Worm (Caenorhabditis elegans) whole organism, L3 larva: Measurements from ENCODE around the gene B0303.14.

ENCODE experiments used
- ZK546.5 ChIP-seq: sonication (generic microtip); optimal IDR thresholded peaks from 2 replicates; lab custom pipeline; 2017; ENCODE audit warnings: missing biosample characterization, missing genetic modification characterization
- aly-2 ChIP-seq: fragments of 150-350 bp; optimal IDR thresholded peaks from 2 replicates; lab custom pipeline; 2014; ENCODE audit warnings: missing biosample characterization, missing genetic modification characterization
- ama-1 ChIP-seq: fragments of 150-350 bp; optimal IDR thresholded peaks from 2 replicates; lab custom pipeline; 2018
- ceh-16 ChIP-seq: sonication (generic microtip); optimal IDR thresholded peaks from 2 replicates; lab custom pipeline; 2017; ENCODE audit warnings: missing biosample characterization, missing genetic modification characterization
- ceh-82 ChIP-seq: fragments of 150-350 bp; optimal IDR thresholded peaks from 2 replicates; lab custom pipeline; 2014; ENCODE audit warnings: missing biosample characterization, missing genetic modification characterization
- ceh-9 ChIP-seq: sonication (generic microtip); optimal IDR thresholded peaks from 2 replicates; lab custom pipeline; 2018; ENCODE audit warnings: missing biosample characterization, missing genetic modification characterization
- egl-5 ChIP-seq: fragments of 150-350 bp; optimal IDR thresholded peaks from 2 replicates; lab custom pipeline; 2017; ENCODE audit warnings: missing biosample characterization, missing genetic modification reagents, missing genetic modification characterization, inconsistent platforms
- elt-1 ChIP-seq: fragments of 150-350 bp; optimal IDR thresholded peaks from 2 replicates; lab custom pipeline; 2014; ENCODE audit warnings: missing biosample characterization, missing genetic modification characterization
- elt-2 ChIP-seq: sonication (generic microtip); optimal IDR thresholded peaks from 2 replicates; lab custom pipeline; 2016; ENCODE audit warnings: missing genetic modification reagents, mild to moderate bottlenecking, missing genetic modification characterization, missing compliant biosample characterization
- elt-3 ChIP-seq, 3 experiments: fragments of 150-350 bp in 1 of 3; sonication (generic microtip) in 2 of 3; optimal IDR thresholded peaks; 2 replicates in 2 of 3; 4 replicates in 1 of 3; lab custom pipeline; 2014 to 2017; ENCODE audit warnings: missing biosample characterization in 3 of 3, missing genetic modification characterization in 3 of 3
- eor-1 ChIP-seq, 2 experiments: fragments of 150-350 bp; optimal IDR thresholded peaks; 2 replicates each; lab custom pipeline; 2014 to 2018; ENCODE audit warnings: missing biosample characterization in 2 of 2, missing genetic modification characterization in 2 of 2
- fkh-10 ChIP-seq: sonication (generic microtip); optimal IDR thresholded peaks from 2 replicates; lab custom pipeline; 2017; ENCODE audit warnings: missing biosample characterization, missing genetic modification reagents, missing genetic modification characterization
- fkh-2 ChIP-seq: fragments of 150-350 bp; optimal IDR thresholded peaks from 2 replicates; lab custom pipeline; 2014; ENCODE audit warnings: missing biosample characterization, missing genetic modification reagents, missing genetic modification characterization
- fos-1 ChIP-seq: fragments of 150-350 bp; optimal IDR thresholded peaks from 2 replicates; lab custom pipeline; 2014; ENCODE audit warnings: missing biosample characterization, missing genetic modification characterization
- hmg-11 ChIP-seq: sonication (generic microtip); optimal IDR thresholded peaks from 2 replicates; lab custom pipeline; 2016; ENCODE audit warnings: missing genetic modification characterization, missing compliant biosample characterization
- jun-1 ChIP-seq: fragments of 150-350 bp; optimal IDR thresholded peaks from 2 replicates; lab custom pipeline; 2014; ENCODE audit warnings: missing biosample characterization, missing genetic modification reagents, missing genetic modification characterization
- lin-15B ChIP-seq: fragments of 150-350 bp; optimal IDR thresholded peaks from 2 replicates; lab custom pipeline; 2014; ENCODE audit warnings: missing biosample characterization, missing genetic modification characterization
- lin-39 ChIP-seq: fragments of 150-350 bp; optimal IDR thresholded peaks from 2 replicates; lab custom pipeline; 2018; ENCODE audit warnings: missing biosample characterization, missing genetic modification reagents, missing genetic modification characterization
- lsy-12 ChIP-seq: sonication (generic microtip); optimal IDR thresholded peaks from 2 replicates; lab custom pipeline; 2016; ENCODE audit warnings: mild to moderate bottlenecking, missing genetic modification characterization, missing compliant biosample characterization
- mdl-1 ChIP-seq: fragments of 150-350 bp; optimal IDR thresholded peaks from 2 replicates; lab custom pipeline; 2014; ENCODE audit warnings: missing biosample characterization, missing genetic modification characterization
- mml-1 ChIP-seq: fragments of 150-350 bp; sonication (generic microtip); optimal IDR thresholded peaks from 3 replicates; lab custom pipeline; 2014; ENCODE audit warnings: missing biosample characterization, missing genetic modification characterization
- nfya-1 ChIP-seq: sonication (generic microtip); optimal IDR thresholded peaks from 2 replicates; lab custom pipeline; 2017; ENCODE audit warnings: missing genetic modification characterization, mild to moderate bottlenecking, missing compliant biosample characterization, antibody characterized with exemption, moderate library complexity; ENCODE audit not compliant: insufficient read depth
- nhr-12 ChIP-seq: fragments of 150-350 bp; optimal IDR thresholded peaks from 2 replicates; lab custom pipeline; 2014; ENCODE audit warnings: missing biosample characterization, missing genetic modification characterization
- nhr-23 ChIP-seq: fragments of 150-350 bp; optimal IDR thresholded peaks from 2 replicates; lab custom pipeline; 2014; ENCODE audit warnings: missing biosample characterization, missing genetic modification reagents, missing genetic modification characterization
- nhr-237 ChIP-seq: fragments of 150-350 bp; optimal IDR thresholded peaks from 2 replicates; lab custom pipeline; 2014; ENCODE audit warnings: missing biosample characterization, missing genetic modification characterization
- nhr-25 ChIP-seq: sonication (generic microtip); optimal IDR thresholded peaks from 2 replicates; lab custom pipeline; 2017; ENCODE audit warnings: missing biosample characterization, missing genetic modification characterization
- nhr-28 ChIP-seq: fragments of 150-350 bp; optimal IDR thresholded peaks from 2 replicates; lab custom pipeline; 2014; ENCODE audit warnings: missing biosample characterization, missing genetic modification characterization
- nhr-43 ChIP-seq: sonication (generic microtip); optimal IDR thresholded peaks from 2 replicates; lab custom pipeline; 2016; ENCODE audit warnings: mild to moderate bottlenecking, missing genetic modification characterization, missing compliant biosample characterization; ENCODE audit not compliant: poor library complexity, severe bottlenecking
- nhr-76 ChIP-seq: fragments of 150-350 bp; sonication (generic microtip); optimal IDR thresholded peaks from 5 replicates; lab custom pipeline; 2014; ENCODE audit warnings: missing biosample characterization, missing genetic modification characterization
- nhr-77 ChIP-seq: fragments of 150-350 bp; optimal IDR thresholded peaks from 2 replicates; lab custom pipeline; 2014; ENCODE audit warnings: missing biosample characterization, missing genetic modification characterization
- pha-4 ChIP-seq: fragments of 150-350 bp; optimal IDR thresholded peaks from 2 replicates; lab custom pipeline; 2014; ENCODE audit warnings: missing biosample characterization, missing genetic modification reagents, missing genetic modification characterization
- pqm-1 ChIP-seq: fragments of 150-350 bp; optimal IDR thresholded peaks from 2 replicates; lab custom pipeline; 2017; ENCODE audit warnings: missing biosample characterization, missing genetic modification characterization, inconsistent platforms
- sea-2 ChIP-seq: fragments of 150-350 bp; sonication (generic microtip); optimal IDR thresholded peaks from 4 replicates; lab custom pipeline; 2014; ENCODE audit warnings: missing biosample characterization, missing genetic modification reagents, missing genetic modification characterization
- skn-1 ChIP-seq: fragments of 150-350 bp; optimal IDR thresholded peaks from 2 replicates; lab custom pipeline; 2014; ENCODE audit warnings: missing biosample characterization, missing genetic modification characterization
- snpc-4 ChIP-seq: fragments of 150-350 bp; optimal IDR thresholded peaks from 2 replicates; lab custom pipeline; 2014; ENCODE audit warnings: missing biosample characterization, missing genetic modification characterization
- tbx-2 ChIP-seq: sonication (generic microtip); optimal IDR thresholded peaks from 2 replicates; lab custom pipeline; 2016; ENCODE audit warnings: mild to moderate bottlenecking, missing genetic modification characterization, missing compliant biosample characterization
- unc-39 ChIP-seq: sonication (generic microtip); optimal IDR thresholded peaks from 4 replicates; lab custom pipeline; 2017; ENCODE audit warnings: missing biosample characterization, missing genetic modification characterization
- ztf-4 ChIP-seq: fragments of 150-350 bp; optimal IDR thresholded peaks from 2 replicates; lab custom pipeline; 2014; ENCODE audit warnings: missing biosample characterization, missing genetic modification characterization

Gene B0303.14

ce11 chrIII:8739786-8740185 lies 23.8 kb upstream of the B0303.14 start:
- TF ChIP-seq egl-5 (peak; percentile 26), unc-39 (tag; lab: Kevin White, UChicago) (no peak), nfya-1 (peak; percentile 46), ceh-9 (no peak), snpc-4 (tag; lab: Kevin White, UChicago) (no peak)

DNA sequence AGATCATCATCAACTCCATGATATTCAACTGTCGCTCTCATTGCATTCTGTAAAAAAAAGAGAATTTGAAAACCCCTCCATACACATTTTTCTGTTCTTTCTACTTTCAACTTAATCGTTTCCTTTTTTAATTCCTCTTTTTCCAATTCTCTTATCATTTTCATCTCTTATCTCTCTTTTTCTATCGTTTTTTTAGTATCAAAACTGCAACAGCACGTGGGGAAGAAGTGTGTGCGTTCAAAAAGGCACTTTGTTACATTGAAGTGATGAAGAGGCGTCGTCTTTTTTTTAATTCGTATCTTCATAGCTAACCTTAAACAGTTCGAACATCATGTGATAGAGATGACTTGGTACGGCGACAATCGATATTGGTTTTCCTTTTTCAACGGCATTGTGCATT lies 23.1 kb upstream of the B0303.14 start:
- peak in 1 of 3 experiments; percentile 0 for TF ChIP-seq elt-3 (tag; optimal IDR thresholded peaks at IDR 0.05; lab: Kevin White, UChicago)
- no peak for TF ChIP-seq skn-1 (tag; lab: Kevin White, UChicago)
- peak; percentile 81 for TF ChIP-seq mdl-1
- TF ChIP-seq jun-1 = peak; percentile 45
- peak; percentile 50 for TF ChIP-seq nhr-43 (tag; lab: Kevin White, UChicago)
- TF ChIP-seq snpc-4 (tag; lab: Kevin White, UChicago) = peak; percentile 4
- TF ChIP-seq nhr-25 (tag; lab: Kevin White, UChicago) = peak; percentile 28
- TF ChIP-seq nhr-23 (tag; lab: Kevin White, UChicago) = peak; percentile 77
- TF ChIP-seq elt-2 (tag; lab: Kevin White, UChicago) = peak; percentile 95
- peak; percentile 81 for TF ChIP-seq elt-1 (tag; lab: Kevin White, UChicago)
- TF ChIP-seq nhr-76 (tag; lab: Kevin White, UChicago) = no peak
- no peak for TF ChIP-seq nhr-237
- TF ChIP-seq ama-1 (lab: Kevin White, UChicago) = no peak
- peak; percentile 96 for TF ChIP-seq pqm-1
- no peak for TF ChIP-seq aly-2
- TF ChIP-seq pha-4 (tag; lab: Kevin White, UChicago) = peak; percentile 32
- TF ChIP-seq nfya-1 = peak; percentile 3
- no peak for TF ChIP-seq sea-2 (GFP tag; lab: Kevin White, UChicago)

DNA sequence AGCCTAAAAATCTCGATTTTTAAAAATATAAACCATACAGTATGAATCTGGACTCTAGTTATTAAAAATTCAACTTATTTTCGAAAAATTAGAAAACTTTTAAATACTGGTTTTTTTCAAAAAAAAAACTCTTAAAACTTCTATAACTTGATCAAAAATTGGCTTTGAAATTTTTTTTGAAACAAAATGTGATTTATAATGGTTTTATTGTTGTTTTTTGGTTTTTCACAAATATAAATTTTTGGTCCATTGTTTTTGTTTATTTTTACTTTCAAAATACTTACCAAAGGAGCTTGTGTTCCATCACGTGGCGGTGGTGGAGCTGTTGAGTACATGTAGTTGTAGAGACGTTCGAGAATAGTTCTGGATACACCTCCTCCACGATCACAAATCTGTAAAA lies 22.3 kb upstream of the B0303.14 start:
- no peak for TF ChIP-seq nhr-77
- TF ChIP-seq ceh-82 (tag; lab: Kevin White, UChicago) = no peak
- no peak for TF ChIP-seq ama-1 (lab: Kevin White, UChicago)
- TF ChIP-seq fkh-2 (tag; lab: Kevin White, UChicago) = no peak
- no peak for TF ChIP-seq fkh-10 (GFP tag; lab: Kevin White, UChicago)
- no peak for TF ChIP-seq ZK546.5 (tag; lab: Kevin White, UChicago)
- TF ChIP-seq nfya-1 = no peak
- no peak for TF ChIP-seq eor-1 (tag; optimal IDR thresholded peaks at IDR 0.05; lab: Kevin White, UChicago)
- no peak for TF ChIP-seq fos-1 (tag; lab: Kevin White, UChicago)
- no peak for TF ChIP-seq ceh-16 (tag; lab: Kevin White, UChicago)
- TF ChIP-seq aly-2 = no peak
- no peak for TF ChIP-seq snpc-4 (tag; lab: Kevin White, UChicago)
- TF ChIP-seq ztf-4 (tag; lab: Kevin White, UChicago) = no peak
- TF ChIP-seq elt-2 (tag; lab: Kevin White, UChicago) = no peak
- no peak for TF ChIP-seq lin-15B
- no peak for TF ChIP-seq nhr-28 (tag; lab: Kevin White, UChicago)
- TF ChIP-seq tbx-2 (tag; lab: Kevin White, UChicago) = no peak
- TF ChIP-seq nhr-12 (tag; lab: Kevin White, UChicago) = no peak
- no peak for TF ChIP-seq hmg-11
- TF ChIP-seq, all 47 proteins: peak for 0

DNA sequence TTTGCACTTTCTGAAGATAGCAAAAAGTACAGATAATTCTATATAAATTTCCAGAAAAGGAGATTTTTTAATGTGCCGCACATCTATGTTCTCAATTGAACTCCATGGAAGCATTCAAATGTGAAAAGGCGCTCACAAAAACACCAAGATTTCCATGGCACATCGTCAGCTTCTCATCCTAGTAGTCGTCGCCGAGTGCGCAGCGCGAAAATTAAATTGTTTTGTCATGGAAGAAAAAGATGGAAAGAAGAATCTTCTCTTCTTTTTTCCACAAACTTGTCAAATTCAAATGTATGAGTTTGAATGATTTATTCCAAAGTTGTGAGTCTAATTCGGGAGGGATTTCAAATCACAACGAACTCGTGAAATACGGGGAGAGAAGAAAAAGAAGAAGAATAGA lies 21.4 kb upstream of the B0303.14 start:
- no peak for TF ChIP-seq lin-39 (tag; lab: Kevin White, UChicago)
- TF ChIP-seq lsy-12 (tag; lab: Kevin White, UChicago) = no peak
- no peak for TF ChIP-seq nhr-12 (tag; lab: Kevin White, UChicago)
- no peak for TF ChIP-seq elt-1 (tag; lab: Kevin White, UChicago)
- TF ChIP-seq ceh-9 = no peak
- TF ChIP-seq ZK546.5 (tag; lab: Kevin White, UChicago) = no peak
- no peak for TF ChIP-seq elt-2 (tag; lab: Kevin White, UChicago)
- no peak for TF ChIP-seq mml-1 (tag; lab: Kevin White, UChicago)
- TF ChIP-seq pqm-1 = no peak
- TF ChIP-seq mdl-1 = no peak
- no peak for TF ChIP-seq nfya-1
